Fruit fly (Drosophila melanogaster) whole organism, adult: ENCODE measurements around the gene Rpp14b.

Experiments
- CG11617 ChIP-seq: fragments of 200-800 bp; sonication (Bioruptor generic); optimal IDR thresholded peaks from 2 replicates; lab custom pipeline; 2017; ENCODE audit warnings: mild to moderate bottlenecking, missing biosample characterization, missing genetic modification reagents, missing genetic modification characterization
- CG12768 ChIP-seq: fragments of 200-800 bp; sonication (Bioruptor generic); optimal IDR thresholded peaks from 2 replicates; lab custom pipeline; 2017; ENCODE audit warnings: missing biosample characterization, missing genetic modification characterization, mild to moderate bottlenecking, moderate library complexity, missing genetic modification reagents
- CG14711 ChIP-seq: fragments of 200-800 bp; sonication (Bioruptor generic); optimal IDR thresholded peaks from 2 replicates; lab custom pipeline; 2018; ENCODE audit warnings: missing biosample characterization, mild to moderate bottlenecking, missing genetic modification characterization, moderate library complexity
- CG1620 ChIP-seq: fragments of 200-800 bp; sonication (Bioruptor generic); optimal IDR thresholded peaks from 2 replicates; lab custom pipeline; 2016; ENCODE audit warnings: missing biosample characterization, missing genetic modification characterization
- CG33017 ChIP-seq: fragments of 200-800 bp; sonication (Bioruptor generic); optimal IDR thresholded peaks from 2 replicates; lab custom pipeline; 2018; ENCODE audit warnings: missing biosample characterization, mild to moderate bottlenecking, missing genetic modification characterization, moderate library complexity
- CG5204 ChIP-seq: fragments of 200-800 bp; sonication (Bioruptor generic); optimal IDR thresholded peaks from 2 replicates; lab custom pipeline; 2016; ENCODE audit warnings: missing biosample characterization, missing genetic modification characterization
- CG7045 ChIP-seq: fragments of 200-800 bp; sonication (Bioruptor generic); optimal IDR thresholded peaks from 2 replicates; lab custom pipeline; 2017; ENCODE audit warnings: missing biosample characterization, mild to moderate bottlenecking, missing genetic modification characterization
- CG7101 ChIP-seq: fragments of 200-800 bp; sonication (Bioruptor generic); optimal IDR thresholded peaks from 2 replicates; lab custom pipeline; 2018; ENCODE audit warnings: missing biosample characterization, mild to moderate bottlenecking, missing genetic modification characterization, moderate library complexity
- Clk ChIP-seq: fragments of 200-800 bp; sonication (Bioruptor generic); optimal IDR thresholded peaks from 2 replicates; lab custom pipeline; 2017; ENCODE audit warnings: missing biosample characterization, missing genetic modification characterization
- Crg-1 ChIP-seq: fragments of 200-800 bp; sonication (Bioruptor generic); optimal IDR thresholded peaks from 2 replicates; lab custom pipeline; 2016; ENCODE audit warnings: missing biosample characterization, missing genetic modification characterization
- Hr96 ChIP-seq: fragments of 200-800 bp; sonication (Bioruptor generic); optimal IDR thresholded peaks from 2 replicates; lab custom pipeline; 2016; ENCODE audit warnings: missing biosample characterization, missing genetic modification characterization
- Mnt ChIP-seq: fragments of 200-800 bp; sonication (Bioruptor generic); optimal IDR thresholded peaks from 2 replicates; lab custom pipeline; 2016; ENCODE audit warnings: missing biosample characterization, mild to moderate bottlenecking, missing genetic modification characterization
- bab1 ChIP-seq: fragments of 200-800 bp; sonication (Bioruptor generic); optimal IDR thresholded peaks from 3 replicates; lab custom pipeline; 2019; ENCODE audit warnings: missing biosample characterization, mild to moderate bottlenecking, missing genetic modification characterization, moderate library complexity
- cic ChIP-seq: fragments of 200-800 bp; sonication (Bioruptor generic); optimal IDR thresholded peaks from 2 replicates; lab custom pipeline; 2017; ENCODE audit warnings: missing biosample characterization, mild to moderate bottlenecking, missing genetic modification characterization, moderate library complexity
- cnc ChIP-seq, 2 experiments: fragments of >200 bp; optimal IDR thresholded peaks; 2 replicates each; lab custom pipeline; 2017
- kay ChIP-seq: fragments of 200-800 bp; sonication (Bioruptor generic); peaks from one replicate; lab custom pipeline; 2016; ENCODE audit warnings: missing biosample characterization, missing genetic modification characterization, borderline replicate concordance
- ovo ChIP-seq: fragments of 200-800 bp; sonication (Bioruptor generic); optimal IDR thresholded peaks from 2 replicates; lab custom pipeline; 2016; ENCODE audit warnings: missing biosample characterization, missing genetic modification characterization
- pad ChIP-seq: fragments of 200-800 bp; sonication (Bioruptor generic); optimal IDR thresholded peaks from 3 replicates; lab custom pipeline; 2017; ENCODE audit warnings: missing biosample characterization, missing genetic modification characterization, mild to moderate bottlenecking, moderate library complexity, missing genetic modification reagents
- tj ChIP-seq: fragments of 200-800 bp; sonication (Bioruptor generic); optimal IDR thresholded peaks from 3 replicates; lab custom pipeline; 2017; ENCODE audit warnings: missing biosample characterization, mild to moderate bottlenecking, missing genetic modification characterization, moderate library complexity
- toe ChIP-seq: fragments of 200-800 bp; sonication (Bioruptor generic); optimal IDR thresholded peaks from 2 replicates; lab custom pipeline; 2016; ENCODE audit warnings: missing biosample characterization, missing genetic modification characterization

Rpp14b gene

DNA sequence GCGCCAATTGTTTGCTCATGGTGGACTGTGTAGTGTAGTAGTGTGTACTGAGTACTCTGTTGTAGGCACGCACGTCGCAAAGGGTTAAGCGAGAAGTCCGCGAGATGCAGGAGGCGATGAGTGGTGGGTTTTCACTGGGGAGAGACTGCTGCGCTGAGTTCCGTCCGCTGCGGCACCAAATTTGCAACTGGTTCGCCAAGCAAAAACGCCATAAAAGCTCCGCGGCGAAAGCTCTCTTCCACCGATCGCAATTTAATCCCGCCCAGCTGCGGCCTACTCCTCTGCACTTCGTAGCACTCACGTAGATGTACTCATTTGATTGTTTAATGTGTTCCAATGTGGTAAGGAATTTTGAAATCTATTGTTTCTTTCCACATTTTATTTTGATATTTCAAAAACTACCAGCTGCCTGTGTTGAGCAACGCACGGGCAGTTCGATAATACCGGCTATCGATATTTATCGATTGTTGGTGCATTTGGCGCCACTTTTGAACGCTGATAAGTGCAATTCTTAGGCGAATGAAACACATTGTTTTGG is 40.7 kb upstream of the Rpp14b start, which contains the start of gene CG7920:
Gene CG7920, minus strand, starts transcription at position 308 of the 538 bp plus-strand sequence.
- TF ChIP-seq bab1 (GFP tag; lab: Kevin White, UChicago) (peak; percentile 83), CG1620 (GFP tag; lab: Kevin White, UChicago) (peak; percentile 59), kay (no peak), cic (GFP tag; lab: Kevin White, UChicago) (peak; percentile 31), Clk (GFP tag; lab: Kevin White, UChicago) (no peak), pad (GFP tag; lab: Kevin White, UChicago) (peak; percentile 67), Mnt (peak; percentile 37), CG14711 (tag; lab: Kevin White, UChicago) (peak; percentile 60), toe (GFP tag; lab: Kevin White, UChicago) (peak; percentile 7), CG12768 (GFP tag; lab: Kevin White, UChicago) (peak; percentile 41), ovo (GFP tag; lab: Kevin White, UChicago) (no peak), CG5204 (GFP tag; lab: Kevin White, UChicago) (no peak), Crg-1 (GFP tag; lab: Kevin White, UChicago) (peak; percentile 72), Hr96 (GFP tag; lab: Kevin White, UChicago) (peak; percentile 68), cnc (optimal IDR thresholded peaks at IDR 0.05; lab: Kevin White, UChicago) (peak in 1 of 2 experiments; percentile 62), CG11617 (GFP tag; lab: Kevin White, UChicago) (peak; percentile 54), tj (GFP tag; lab: Kevin White, UChicago) (no peak), CG33017 (tag; lab: Kevin White, UChicago) (peak; percentile 45), CG7045 (GFP tag; lab: Kevin White, UChicago) (peak; percentile 37), CG7101 (peak; percentile 69)

DNA sequence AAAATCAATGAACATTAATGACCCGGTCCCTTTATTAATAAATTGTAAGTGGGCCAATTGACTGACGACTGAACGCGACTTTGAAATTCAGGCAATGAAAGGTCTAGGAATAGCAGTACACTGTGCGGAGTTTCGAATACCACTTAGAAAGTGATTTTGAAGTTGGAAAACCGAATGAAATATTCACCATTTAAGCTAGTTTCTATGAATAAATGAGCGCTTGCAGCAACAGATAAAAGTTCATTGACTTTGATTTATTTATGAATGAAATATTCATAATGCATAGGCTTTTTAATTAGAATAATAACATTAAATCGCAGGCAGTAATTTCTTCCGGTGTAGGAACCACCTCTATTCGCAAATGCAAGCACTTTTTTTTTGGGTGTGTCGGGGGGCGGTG is 34.7 kb upstream of the Rpp14b start:
- TF ChIP-seq cnc (optimal IDR thresholded peaks at IDR 0.05; lab: Kevin White, UChicago) (no peak), tj (GFP tag; lab: Kevin White, UChicago) (peak; percentile 89), bab1 (GFP tag; lab: Kevin White, UChicago) (peak; percentile 19)

- TF ChIP-seq kay (no peak), Crg-1 (GFP tag; lab: Kevin White, UChicago) (no peak), CG11617 (GFP tag; lab: Kevin White, UChicago) (peak; percentile 53), bab1 (GFP tag; lab: Kevin White, UChicago) (peak; percentile 41), CG7101 (peak; percentile 42), CG5204 (GFP tag; lab: Kevin White, UChicago) (no peak), Mnt (peak; percentile 75), CG33017 (tag; lab: Kevin White, UChicago) (peak; percentile 65), tj (GFP tag; lab: Kevin White, UChicago) (peak; percentile 28), CG12768 (GFP tag; lab: Kevin White, UChicago) (peak; percentile 67), Hr96 (GFP tag; lab: Kevin White, UChicago) (peak; percentile 72), cic (GFP tag; lab: Kevin White, UChicago) (peak; percentile 85), CG7045 (GFP tag; lab: Kevin White, UChicago) (peak; percentile 50)
These were observed 34.0 kb upstream of the Rpp14b start, which contains the start of gene Mgat2 for dm6 chr3R:30021559-30022451. Mgat2 (minus strand) TSS chr3R:30022221.

DNA sequence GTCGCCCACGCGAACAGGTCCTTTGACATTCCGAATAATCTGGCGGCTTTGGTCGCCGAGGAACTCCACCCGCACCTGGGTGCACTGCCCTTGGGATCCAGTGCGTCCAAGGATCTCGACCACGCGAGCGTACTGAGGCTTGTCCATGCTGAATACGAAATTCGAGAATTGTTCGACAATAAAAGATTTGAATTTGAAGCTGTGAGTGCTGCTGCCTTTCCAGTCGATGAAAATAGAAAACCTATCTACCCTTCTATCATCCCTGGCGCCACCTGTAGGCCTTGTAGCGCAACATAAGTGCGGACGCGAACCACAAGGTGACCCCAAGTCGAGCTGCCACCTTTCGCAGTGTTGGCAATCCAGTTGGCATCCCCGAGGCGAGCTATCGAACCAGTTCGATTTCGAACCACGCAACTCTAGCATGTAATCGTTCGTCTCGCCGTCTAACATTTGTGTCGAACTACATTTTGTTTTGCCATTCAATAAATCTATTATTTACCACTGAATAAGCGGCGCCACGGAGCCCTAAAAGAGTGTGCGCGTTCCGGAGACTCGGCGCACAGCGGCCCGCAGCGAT is 33.2 kb upstream of the Rpp14b start, which contains the start of the genes RpS28a and Axn:
Gene RpS28a, minus strand, starts transcription at position 197 of the 577 bp plus-strand sequence.
Gene Axn, plus strand, starts transcription at position 391 of the 577 bp plus-strand sequence.
- TF ChIP-seq bab1 (GFP tag; lab: Kevin White, UChicago) (no peak), ovo (GFP tag; lab: Kevin White, UChicago) (no peak), Mnt (peak; percentile 5), CG1620 (GFP tag; lab: Kevin White, UChicago) (no peak), toe (GFP tag; lab: Kevin White, UChicago) (no peak), CG14711 (tag; lab: Kevin White, UChicago) (peak; percentile 57), cnc (optimal IDR thresholded peaks at IDR 0.05; lab: Kevin White, UChicago) (no peak)

- TF ChIP-seq tj (GFP tag; lab: Kevin White, UChicago) (no peak), CG14711 (tag; lab: Kevin White, UChicago) (no peak), CG1620 (GFP tag; lab: Kevin White, UChicago) (no peak), CG12768 (GFP tag; lab: Kevin White, UChicago) (no peak), Crg-1 (GFP tag; lab: Kevin White, UChicago) (no peak), cic (GFP tag; lab: Kevin White, UChicago) (no peak), ovo (GFP tag; lab: Kevin White, UChicago) (no peak), CG7101 (no peak), bab1 (GFP tag; lab: Kevin White, UChicago) (no peak), CG5204 (GFP tag; lab: Kevin White, UChicago) (no peak), CG11617 (GFP tag; lab: Kevin White, UChicago) (no peak), pad (GFP tag; lab: Kevin White, UChicago) (no peak), Clk (GFP tag; lab: Kevin White, UChicago) (no peak), Mnt (no peak), Hr96 (GFP tag; lab: Kevin White, UChicago) (no peak), toe (GFP tag; lab: Kevin White, UChicago) (no peak), CG7045 (GFP tag; lab: Kevin White, UChicago) (no peak), kay (no peak), cnc (optimal IDR thresholded peaks at IDR 0.05; lab: Kevin White, UChicago) (no peak), CG33017 (tag; lab: Kevin White, UChicago) (no peak)
These were observed 32.3 kb upstream of the Rpp14b start for dm6 chr3R:30023445-30023844.
